Fruit fly (Drosophila melanogaster) whole organism, embryonic: ENCODE measurements around the gene Bet1.

Source experiments
- ATbp ChIP-seq: fragments of 200-800 bp; sonication (Bioruptor generic); optimal IDR thresholded peaks from 2 replicates; lab custom pipeline; 2017; ENCODE audit warnings: missing biosample characterization, mild to moderate bottlenecking, missing genetic modification characterization, missing genetic modification reagents
- Aef1 ChIP-seq: fragments of 200-800 bp; sonication (Bioruptor generic); IDR thresholded peaks from 3 replicates; pipeline ENCODE4 v1.3.6; 2022; ENCODE audit warnings: missing biosample characterization, missing genetic modification characterization
- B-H1 ChIP-seq: fragments of 200-800 bp; sonication (Bioruptor generic); IDR thresholded peaks from 3 replicates; pipeline ENCODE4 v1.3.6; 2022; ENCODE audit warnings: missing biosample characterization, missing genetic modification characterization
- CG11696 ChIP-seq: fragments of 200-800 bp; sonication (Bioruptor generic); IDR thresholded peaks from 2 replicates; pipeline ENCODE4 v1.3.6; 2022; ENCODE audit warnings: missing biosample characterization, missing genetic modification characterization
- CG14014 ChIP-seq: fragments of 200-800 bp; sonication (Bioruptor generic); IDR thresholded peaks from 2 replicates; pipeline ENCODE4 v1.3.6; 2022; ENCODE audit warnings: missing biosample characterization, missing genetic modification characterization
- CG14050 ChIP-seq: fragments of 200-800 bp; sonication (Bioruptor generic); IDR thresholded peaks from 3 replicates; pipeline ENCODE4 v1.3.6; 2022; ENCODE audit warnings: missing biosample characterization, missing genetic modification characterization
- CG14667 ChIP-seq: fragments of 200-800 bp; sonication (Bioruptor generic); IDR thresholded peaks from 2 replicates; pipeline ENCODE4 v1.3.6; 2022; ENCODE audit warnings: missing biosample characterization, missing genetic modification characterization
- CG15479 ChIP-seq: fragments of 200-800 bp; sonication (Bioruptor generic); optimal IDR thresholded peaks from 3 replicates; lab custom pipeline; 2019; ENCODE audit warnings: missing biosample characterization, mild to moderate bottlenecking, missing genetic modification characterization, moderate library complexity
- CG16813 ChIP-seq: fragments of 200-800 bp; sonication (Bioruptor generic); IDR thresholded peaks from 3 replicates; pipeline ENCODE4 v1.3.6; 2022; ENCODE audit warnings: missing biosample characterization, missing genetic modification characterization; ENCODE audit not compliant: partially characterized antibody
- CG17359 ChIP-seq: fragments of 200-800 bp; sonication (Bioruptor generic); optimal IDR thresholded peaks from 3 replicates; lab custom pipeline; 2018; ENCODE audit warnings: missing biosample characterization, mild to moderate bottlenecking, missing genetic modification characterization, moderate library complexity
- CG17829 ChIP-seq: fragments of 200-800 bp; optimal IDR thresholded peaks from 2 replicates; lab custom pipeline; 2019; ENCODE audit warnings: missing biosample characterization, mild to moderate bottlenecking, missing genetic modification characterization, moderate library complexity
- CG17912 ChIP-seq: fragments of 200-800 bp; sonication (Bioruptor generic); optimal IDR thresholded peaks from 2 replicates; lab custom pipeline; 2018; ENCODE audit warnings: missing biosample characterization, mild to moderate bottlenecking, missing genetic modification characterization
- CG2678 ChIP-seq: fragments of 200-800 bp; sonication (Bioruptor generic); optimal IDR thresholded peaks from 3 replicates; lab custom pipeline; 2019; ENCODE audit warnings: missing biosample characterization, mild to moderate bottlenecking, missing genetic modification characterization, moderate library complexity
- CG2889 ChIP-seq: fragments of 200-800 bp; sonication (Bioruptor generic); IDR thresholded peaks from 3 replicates; pipeline ENCODE4 v1.3.6; 2022; ENCODE audit warnings: missing biosample characterization, missing genetic modification characterization
- CG34224 ChIP-seq: fragments of 200-800 bp; sonication (Bioruptor generic); IDR thresholded peaks from 3 replicates; pipeline ENCODE4 v1.3.6; 2022; ENCODE audit warnings: missing biosample characterization, missing genetic modification characterization; ENCODE audit not compliant: partially characterized antibody
- CG7987 ChIP-seq: fragments of 200-800 bp; sonication (Bioruptor generic); optimal IDR thresholded peaks from 2 replicates; lab custom pipeline; 2018; ENCODE audit warnings: missing biosample characterization, mild to moderate bottlenecking, missing genetic modification characterization, moderate library complexity
- CG9437 ChIP-seq: fragments of 200-800 bp; sonication (Bioruptor generic); optimal IDR thresholded peaks from 2 replicates; lab custom pipeline; 2018; ENCODE audit warnings: missing biosample characterization, mild to moderate bottlenecking, missing genetic modification characterization
- CrebB ChIP-seq: fragments of 200-800 bp; sonication (Bioruptor generic); optimal IDR thresholded peaks from 3 replicates; lab custom pipeline; 2018; ENCODE audit warnings: missing biosample characterization, mild to moderate bottlenecking, missing genetic modification characterization
- Dll ChIP-seq: fragments of 200-800 bp; sonication (Bioruptor generic); IDR thresholded peaks from 4 replicates; pipeline ENCODE4 v1.3.6; 2022; ENCODE audit warnings: missing biosample characterization, missing genetic modification characterization; ENCODE audit not compliant: partially characterized antibody
- E2f1 ChIP-seq: fragments of 200-800 bp; sonication (Bioruptor generic); IDR thresholded peaks from 2 replicates; pipeline ENCODE4 v1.3.6; 2022; ENCODE audit warnings: missing biosample characterization, missing genetic modification characterization
- Eip74EF ChIP-seq, 2 experiments: fragments of 200-800 bp in 1 of 2; fragments of >200 bp in 1 of 2; sonication (Bioruptor generic) in 1 of 2; optimal IDR thresholded peaks; 2 replicates each; lab custom pipeline; 2017 to 2019; ENCODE audit warnings: missing biosample characterization in 2 of 2, missing genetic modification characterization in 2 of 2, mild to moderate bottlenecking in 1 of 2, moderate library complexity in 1 of 2
- HHEX ChIP-seq: fragments of 200-800 bp; sonication (Bioruptor generic); optimal IDR thresholded peaks from 3 replicates; lab custom pipeline; 2017; ENCODE audit warnings: missing biosample characterization, mild to moderate bottlenecking, missing genetic modification characterization, missing genetic modification reagents
- HLH4C ChIP-seq: fragments of 200-800 bp; sonication (Bioruptor generic); IDR thresholded peaks from 3 replicates; pipeline ENCODE4 v1.3.6; 2022; ENCODE audit warnings: missing biosample characterization, missing genetic modification characterization; ENCODE audit not compliant: partially characterized antibody
- Lhr ChIP-seq: fragments of 200-800 bp; sonication (Bioruptor generic); optimal IDR thresholded peaks from 3 replicates; lab custom pipeline; 2017; ENCODE audit warnings: mild to moderate bottlenecking, missing biosample characterization, missing genetic modification reagents, missing genetic modification characterization
- Mes4 ChIP-seq: fragments of 200-800 bp; sonication (Bioruptor generic); optimal IDR thresholded peaks from 2 replicates; lab custom pipeline; 2016; ENCODE audit warnings: missing biosample characterization, missing genetic modification characterization
- NK7.1 ChIP-seq: fragments of 200-800 bp; sonication (Bioruptor generic); optimal IDR thresholded peaks from 3 replicates; lab custom pipeline; 2016; ENCODE audit warnings: missing biosample characterization, missing genetic modification characterization
- TFAM ChIP-seq: fragments of 200-800 bp; sonication (Bioruptor generic); optimal IDR thresholded peaks from 2 replicates; lab custom pipeline; 2017; ENCODE audit warnings: missing biosample characterization, missing genetic modification characterization, inconsistent platforms
- Taf1 ChIP-seq: fragments of 200-800 bp; sonication (Bioruptor generic); IDR thresholded peaks from 2 replicates; pipeline ENCODE4 v1.3.6; 2022; ENCODE audit warnings: missing biosample characterization, missing genetic modification characterization
- abd-A ChIP-seq: fragments of 200-800 bp; sonication (Bioruptor generic); optimal IDR thresholded peaks from 3 replicates; lab custom pipeline; 2019; ENCODE audit warnings: missing biosample characterization, mild to moderate bottlenecking, missing genetic modification characterization, moderate library complexity
- ac ChIP-seq: fragments of 200-800 bp; sonication (Bioruptor generic); optimal IDR thresholded peaks from 3 replicates; lab custom pipeline; 2017; ENCODE audit warnings: missing biosample characterization, mild to moderate bottlenecking, missing genetic modification characterization
- ash1 ChIP-seq: fragments of 200-800 bp; sonication (Bioruptor generic); optimal IDR thresholded peaks from 2 replicates; lab custom pipeline; 2018; ENCODE audit warnings: missing biosample characterization, mild to moderate bottlenecking, missing genetic modification characterization
- bcd ChIP-seq: fragments of 200-800 bp; sonication (Bioruptor generic); optimal IDR thresholded peaks from 2 replicates; lab custom pipeline; 2017; ENCODE audit warnings: missing biosample characterization, mild to moderate bottlenecking, missing genetic modification characterization
- dan ChIP-seq: fragments of 200-800 bp; sonication (Bioruptor generic); IDR thresholded peaks from 2 replicates; pipeline ENCODE4 v1.3.6; 2022; ENCODE audit warnings: missing biosample characterization, missing genetic modification characterization
- en ChIP-seq: fragments of 200-800 bp; sonication (Bioruptor generic); optimal IDR thresholded peaks from 2 replicates; lab custom pipeline; 2016; ENCODE audit warnings: missing biosample characterization, missing genetic modification characterization
- ewg ChIP-seq: fragments of 200-800 bp; sonication (Bioruptor generic); optimal IDR thresholded peaks from 3 replicates; lab custom pipeline; 2017; ENCODE audit warnings: mild to moderate bottlenecking, missing biosample characterization, missing genetic modification reagents, missing genetic modification characterization
- ftz-f1 ChIP-seq: fragments of 200-800 bp; sonication (Bioruptor generic); optimal IDR thresholded peaks from 2 replicates; lab custom pipeline; 2016; ENCODE audit warnings: missing biosample characterization, missing genetic modification characterization
- hbn ChIP-seq: fragments of 200-800 bp; sonication (Bioruptor generic); IDR thresholded peaks from 2 replicates; pipeline ENCODE4 v1.3.6; 2022; ENCODE audit warnings: missing biosample characterization, missing genetic modification characterization; ENCODE audit not compliant: partially characterized antibody
- her ChIP-seq: fragments of 200-800 bp; sonication (Bioruptor generic); optimal IDR thresholded peaks from 2 replicates; lab custom pipeline; 2016; ENCODE audit warnings: missing biosample characterization, missing genetic modification characterization
- jigr1 ChIP-seq: fragments of 200-800 bp; sonication (Bioruptor generic); IDR thresholded peaks from 3 replicates; pipeline ENCODE4 v1.3.6; 2022; ENCODE audit warnings: missing biosample characterization, missing genetic modification characterization
- lbe ChIP-seq: fragments of 200-800 bp; sonication (Bioruptor generic); optimal IDR thresholded peaks from 2 replicates; lab custom pipeline; 2016; ENCODE audit warnings: missing biosample characterization, mild to moderate bottlenecking, missing genetic modification characterization
- lmd ChIP-seq: fragments of 200-800 bp; sonication (Bioruptor generic); IDR thresholded peaks from 2 replicates; pipeline ENCODE4 v1.3.6; 2022; ENCODE audit warnings: missing biosample characterization, missing genetic modification characterization
- mam ChIP-seq: fragments of 200-800 bp; sonication (Bioruptor generic); optimal IDR thresholded peaks from 3 replicates; lab custom pipeline; 2016; ENCODE audit warnings: missing biosample characterization, missing genetic modification characterization
- peb ChIP-seq: fragments of 200-800 bp; sonication (Bioruptor generic); IDR thresholded peaks from 2 replicates; pipeline ENCODE4 v1.3.6; 2022; ENCODE audit warnings: missing biosample characterization, missing genetic modification characterization
- scrt ChIP-seq: fragments of 200-800 bp; sonication (Bioruptor generic); optimal IDR thresholded peaks from 2 replicates; lab custom pipeline; 2018; ENCODE audit warnings: missing biosample characterization, mild to moderate bottlenecking, missing genetic modification characterization, moderate library complexity
- tgo ChIP-seq: fragments of 200-800 bp; sonication (Bioruptor generic); IDR thresholded peaks from 3 replicates; pipeline ENCODE4 v1.3.6; 2022; ENCODE audit warnings: missing biosample characterization, missing genetic modification characterization
- tna ChIP-seq: fragments of 200-800 bp; sonication (Bioruptor generic); IDR thresholded peaks from 2 replicates; pipeline ENCODE4 v1.3.6; 2022; ENCODE audit warnings: missing biosample characterization, missing genetic modification characterization; ENCODE audit not compliant: partially characterized antibody
- trem ChIP-seq: fragments of 200-800 bp; optimal IDR thresholded peaks from 3 replicates; lab custom pipeline; 2019; ENCODE audit warnings: missing biosample characterization, mild to moderate bottlenecking, missing genetic modification characterization, moderate library complexity
- z ChIP-seq: fragments of 200-800 bp; sonication (Bioruptor generic); IDR thresholded peaks from 3 replicates; pipeline ENCODE4 v1.3.6; 2022; ENCODE audit warnings: missing biosample characterization, missing genetic modification characterization

Bet1 gene

DNA sequence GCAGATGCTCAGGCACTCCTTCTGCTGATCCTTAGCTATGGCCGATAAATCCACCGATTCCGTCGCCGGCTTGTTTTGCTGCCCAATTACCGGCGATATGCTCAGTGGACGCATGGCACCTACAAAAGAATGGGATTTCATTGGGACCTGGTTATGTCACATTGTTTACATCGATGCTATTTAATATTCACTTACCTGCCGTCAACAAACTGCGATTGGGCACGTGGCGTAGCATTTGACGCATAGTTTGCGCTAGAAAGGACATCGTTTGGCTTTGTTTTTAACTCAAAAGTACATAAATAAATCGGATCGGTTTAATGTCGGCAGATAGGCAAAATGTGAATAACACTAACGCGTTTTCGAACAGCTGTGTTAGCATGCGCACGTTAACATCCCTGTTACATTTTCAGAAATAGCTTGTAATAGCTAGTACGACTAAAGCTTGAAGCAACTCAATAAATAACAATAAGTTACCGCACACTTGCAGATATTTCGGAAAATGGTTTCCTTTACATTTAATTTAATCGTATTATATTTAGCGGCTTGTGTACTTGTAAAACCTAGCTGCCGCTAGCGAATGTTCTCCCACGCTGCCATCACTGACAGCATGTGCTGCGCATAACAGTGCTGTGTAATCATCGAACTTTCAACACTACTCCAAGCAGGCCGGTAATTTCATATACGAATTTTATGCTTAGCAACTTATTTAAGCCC is 6.3 kb upstream of the Bet1 start, which contains the start of the genes mRpL21 and rept:
TSS of gene mRpL21 (minus strand) at position 347 of the 714 bp plus-strand sequence.
TSS of gene rept (plus strand) at position 626 of the 714 bp plus-strand sequence.
- peak; percentile 36 for TF ChIP-seq CG7987 (GFP tag; lab: Kevin White, UChicago)
- TF ChIP-seq ash1 (GFP tag; lab: Kevin White, UChicago), result no peak
- no peak for TF ChIP-seq tna
- TF ChIP-seq Taf1 (GFP tag; lab: Robert Waterston, UW), result peak; percentile 44; the same call in 1 of the 2 replicates
- TF ChIP-seq trem, result peak; percentile 53
- no peak for TF ChIP-seq HLH4C (GFP tag; lab: Robert Waterston, UW)
- peak; percentile 30; the same call in 1 of the 2 replicates for TF ChIP-seq lmd (GFP tag; lab: Robert Waterston, UW)
- TF ChIP-seq HHEX, result peak; percentile 15
- peak; percentile 42 for TF ChIP-seq scrt (GFP tag; lab: Kevin White, UChicago)
- peak in 1 of 2 experiments; percentile 20 for TF ChIP-seq Eip74EF (GFP tag; optimal IDR thresholded peaks at IDR 0.05; lab: Kevin White, UChicago)
- TF ChIP-seq B-H1, result no peak
- TF ChIP-seq mam (GFP tag; lab: Kevin White, UChicago), result peak; percentile 66
- TF ChIP-seq CG9437 (GFP tag; lab: Kevin White, UChicago), result peak; percentile 46
- no peak for TF ChIP-seq CG16813
- TF ChIP-seq Mes4, result peak; percentile 38
- TF ChIP-seq jigr1 (GFP tag; lab: Robert Waterston, UW), result no peak
- no peak for TF ChIP-seq en (GFP tag; lab: Kevin White, UChicago)
- no peak for TF ChIP-seq abd-A
- no peak for TF ChIP-seq peb (GFP tag; lab: Robert Waterston, UW)
- TF ChIP-seq E2f1 (GFP tag; lab: Robert Waterston, UW), result peak; percentile 33; the same call in 1 of the 2 replicates
- TF ChIP-seq Aef1 (GFP tag; lab: Robert Waterston, UW), result 0 out of 3 replicates have a peak, but pooled peaks have one; percentile 13
- no peak for TF ChIP-seq z (GFP tag; lab: Robert Waterston, UW)
- no peak for TF ChIP-seq ftz-f1 (GFP tag; lab: Kevin White, UChicago)
- TF ChIP-seq Lhr (GFP tag; lab: Kevin White, UChicago), result no peak
- TF ChIP-seq lbe (GFP tag; lab: Kevin White, UChicago), result no peak
- no peak for TF ChIP-seq CG11696 (GFP tag; lab: Robert Waterston, UW)
- TF ChIP-seq dan (GFP tag; lab: Robert Waterston, UW), result no peak
- TF ChIP-seq TFAM (GFP tag; lab: Kevin White, UChicago), result no peak
- TF ChIP-seq hbn (GFP tag; lab: Robert Waterston, UW), result no peak
- TF ChIP-seq tgo (GFP tag; lab: Robert Waterston, UW), result peak; percentile 36; the same call in 1 of the 3 replicates
- peak; percentile 47 for TF ChIP-seq CrebB (tag; lab: Kevin White, UChicago)
- peak; percentile 56 for TF ChIP-seq CG14014 (GFP tag; lab: Robert Waterston, UW)
- no peak for TF ChIP-seq CG17359 (tag; lab: Kevin White, UChicago)
- TF ChIP-seq bcd (GFP tag; lab: Kevin White, UChicago), result peak; percentile 45
- no peak for TF ChIP-seq CG14667 (GFP tag; lab: Robert Waterston, UW)
- TF ChIP-seq CG15479 (GFP tag; lab: Kevin White, UChicago), result no peak
- peak; percentile 60 for TF ChIP-seq her
- TF ChIP-seq ewg (GFP tag; lab: Kevin White, UChicago), result peak; percentile 79
- no peak for TF ChIP-seq CG17912 (GFP tag; lab: Kevin White, UChicago)
- TF ChIP-seq ATbp (GFP tag; lab: Kevin White, UChicago), result no peak
- TF ChIP-seq CG17829, result peak; percentile 41
- no peak for TF ChIP-seq CG34224 (GFP tag; lab: Robert Waterston, UW)
- TF ChIP-seq Dll (GFP tag; lab: Robert Waterston, UW), result 0 out of 4 replicates have a peak, but pooled peaks have one; percentile 44
- TF ChIP-seq NK7.1 (GFP tag; lab: Kevin White, UChicago), result peak; percentile 15
- TF ChIP-seq CG14050 (GFP tag; lab: Robert Waterston, UW), result no peak
- TF ChIP-seq CG2889 (GFP tag; lab: Robert Waterston, UW), result no peak
- no peak for TF ChIP-seq ac (GFP tag; lab: Kevin White, UChicago)
- TF ChIP-seq CG2678, result peak; percentile 55
